Worm (Caenorhabditis elegans): ENCODE results near the gene oops-1.

oops-1 gene

ce11 chrIV:5850765-5851377 lies 36.9 kb upstream of the oops-1 start:
- TF ChIP-seq lsy-2 (tag; optimal IDR thresholded peaks at IDR 0.05) (no peak), nhr-76 (tag; optimal IDR thresholded peaks at IDR 0.05) (no peak)

ce11 chrIV:5847986-5848707 lies 34.2 kb upstream of the oops-1 start, which contains the start of gene sams-3:
Gene sams-3, plus strand, starts transcription at chrIV:5848657.
- TF ChIP-seq lin-13 (GFP tag; optimal IDR thresholded peaks at IDR 0.05) (peak; percentile 20), skn-1 (tag; optimal IDR thresholded peaks at IDR 0.05) (no peak), lin-39 (tag; optimal IDR thresholded peaks at IDR 0.05) (peak; percentile 57), nhr-71 (tag; optimal IDR thresholded peaks at IDR 0.05) (peak; percentile 68), dpl-1 (GFP tag; optimal IDR thresholded peaks at IDR 0.05) (peak; percentile 26 to 68 (median 67)), F16B12.6 (tag; optimal IDR thresholded peaks at IDR 0.05) (peak; percentile 93), snu-23 (GFP tag; optimal IDR thresholded peaks at IDR 0.05) (peak; percentile 64), isw-1 (GFP tag; IDR thresholded peaks at IDR 0.05) (peak; percentile 15; the same call in 1 of the 2 replicates), ceh-63 (GFP tag; optimal IDR thresholded peaks at IDR 0.05) (no peak), dsc-1 (tag; optimal IDR thresholded peaks at IDR 0.05) (peak; percentile 8), lin-35 (GFP tag; optimal IDR thresholded peaks at IDR 0.05) (peak; percentile 46 to 57), nhr-20 (tag; optimal IDR thresholded peaks at IDR 0.05) (peak; percentile 44), sox-4 (tag; optimal IDR thresholded peaks at IDR 0.05) (no peak), rnt-1 (tag; optimal IDR thresholded peaks at IDR 0.05) (peak; percentile 51), nhr-237 (tag; optimal IDR thresholded peaks at IDR 0.05) (no peak), lsy-2 (tag; optimal IDR thresholded peaks at IDR 0.05) (peak; percentile 70 to 73), mab-9 (GFP tag; IDR thresholded peaks at IDR 0.05) (peak; percentile 89), fos-1 (tag; optimal IDR thresholded peaks at IDR 0.05) (no peak), unc-130 (tag; optimal IDR thresholded peaks at IDR 0.05) (peak; percentile 53), swsn-7 (tag; optimal IDR thresholded peaks at IDR 0.05) (peak; percentile 57), ama-1 (optimal IDR thresholded peaks at IDR 0.05) (no peak), tbx-2 (tag; optimal IDR thresholded peaks at IDR 0.05) (peak; percentile 96), ceh-82 (tag; optimal IDR thresholded peaks at IDR 0.05) (peak in 2 of 3 experiments; percentile 16 to 46), nhr-85 (tag) (peak; percentile 78), ztf-11 (tag; optimal IDR thresholded peaks at IDR 0.05) (peak in 1 of 2 experiments; percentile 15), nhr-90 (tag; optimal IDR thresholded peaks at IDR 0.05; ENCODE audit: poor library complexity) (peak; percentile 28), blmp-1 (tag; optimal IDR thresholded peaks at IDR 0.05) (peak; percentile 15), C16A3.4 (tag; optimal IDR thresholded peaks at IDR 0.05) (peak; percentile 27), mep-1 (tag; optimal IDR thresholded peaks at IDR 0.05) (peak; percentile 29), C04F5.9 (tag; optimal IDR thresholded peaks at IDR 0.05) (no peak), nhr-47 (tag; optimal IDR thresholded peaks at IDR 0.05) (peak; percentile 54), aha-1 (tag; optimal IDR thresholded peaks at IDR 0.05) (no peak), efl-1 (optimal IDR thresholded peaks at IDR 0.05) (peak; percentile 41 to 65), efl-1 (GFP tag; optimal IDR thresholded peaks at IDR 0.05 in 1 of 2) (peak; percentile 62 to 94), nhr-19 (GFP tag; conservative IDR thresholded peaks at IDR 0.05) (peak; percentile 51), xbp-1 (tag; optimal IDR thresholded peaks at IDR 0.05) (peak; percentile 40), irx-1 (tag; optimal IDR thresholded peaks at IDR 0.05) (peak; percentile 12)

ce11 chrIV:5846269-5846668 lies 32.3 kb upstream of the oops-1 start, which contains the start of gene sams-4:
Gene sams-4, minus strand, starts transcription at chrIV:5846369.
- TF ChIP-seq unc-98 (GFP tag; IDR thresholded peaks at IDR 0.05) = no peak
- TF ChIP-seq irx-1 (tag; optimal IDR thresholded peaks at IDR 0.05) = no peak
- TF ChIP-seq fos-1 (tag; optimal IDR thresholded peaks at IDR 0.05) = no peak
- no peak for TF ChIP-seq ets-5 (GFP tag; IDR thresholded peaks at IDR 0.05)
- no peak for TF ChIP-seq mep-1 (tag; optimal IDR thresholded peaks at IDR 0.05)
- no peak for TF ChIP-seq fkh-10 (GFP tag; optimal IDR thresholded peaks at IDR 0.05)
- no peak for TF ChIP-seq nhr-12 (tag; optimal IDR thresholded peaks at IDR 0.05)
- TF ChIP-seq hpl-2 (GFP tag; optimal IDR thresholded peaks at IDR 0.05) = no peak

Data from whole organism, L1 larva.